Fruit fly (Drosophila melanogaster): ENCODE results near the gene SA2.

- TF ChIP-seq CG7045 (GFP tag; optimal IDR thresholded peaks at IDR 0.05) = no peak
- TF ChIP-seq CG14711 (tag; optimal IDR thresholded peaks at IDR 0.05) = no peak
- no peak for TF ChIP-seq CG12768 (GFP tag; optimal IDR thresholded peaks at IDR 0.05)
- no peak for TF ChIP-seq cic (GFP tag; optimal IDR thresholded peaks at IDR 0.05)
- no peak for TF ChIP-seq Crg-1 (GFP tag; optimal IDR thresholded peaks at IDR 0.05)
- TF ChIP-seq Mnt (GFP tag; optimal IDR thresholded peaks at IDR 0.05) = no peak
- no peak for TF ChIP-seq bab1 (GFP tag; optimal IDR thresholded peaks at IDR 0.05)
- TF ChIP-seq Clk (GFP tag; optimal IDR thresholded peaks at IDR 0.05) = no peak
- no peak for TF ChIP-seq toe (GFP tag; optimal IDR thresholded peaks at IDR 0.05)
- TF ChIP-seq CG33017 (tag; optimal IDR thresholded peaks at IDR 0.05) = no peak
- TF ChIP-seq kay (GFP tag; ENCODE audit: borderline replicate concordance) = no peak
- no peak for TF ChIP-seq cnc (optimal IDR thresholded peaks at IDR 0.05)
- no peak for TF ChIP-seq tj (GFP tag; optimal IDR thresholded peaks at IDR 0.05)
- TF ChIP-seq ovo (GFP tag; optimal IDR thresholded peaks at IDR 0.05) = no peak
These were observed 23.6 kb downstream of the SA2 start for dm6 chr3L:1414032-1414431.
